Worm (Caenorhabditis elegans) whole organism, early embryonic: ENCODE data around the gene srab-8.

Source experiments
- B0310.2 ChIP-seq: sonication (generic microtip); optimal IDR thresholded peaks from 2 replicates; lab custom pipeline; 2016; ENCODE audit warnings: mild to moderate bottlenecking, missing genetic modification characterization, missing compliant biosample characterization
- F13C5.2 ChIP-seq: sonication (generic microtip); optimal IDR thresholded peaks from 2 replicates; lab custom pipeline; 2017; ENCODE audit warnings: mild to moderate bottlenecking, missing genetic modification characterization, inconsistent platforms, missing compliant biosample characterization
- aly-1 ChIP-seq: sonication (generic microtip); optimal IDR thresholded peaks from 2 replicates; lab custom pipeline; 2016; ENCODE audit warnings: missing genetic modification characterization, missing compliant biosample characterization
- ama-1 ChIP-seq: fragments of 150-350 bp; optimal IDR thresholded peaks from 2 replicates; lab custom pipeline; 2014
- ceh-13 ChIP-seq: fragments of 200-800 bp; sonication (Bioruptor generic); optimal IDR thresholded peaks from 2 replicates; lab custom pipeline; 2018; ENCODE audit warnings: mild to moderate bottlenecking, missing genetic modification characterization, missing compliant biosample characterization
- ceh-36 ChIP-seq: sonication (generic microtip); optimal IDR thresholded peaks from 2 replicates; lab custom pipeline; 2016; ENCODE audit warnings: missing genetic modification characterization, inconsistent platforms, missing compliant biosample characterization
- ets-7 ChIP-seq: sonication (generic microtip); optimal IDR thresholded peaks from 2 replicates; lab custom pipeline; 2016; ENCODE audit warnings: missing genotype, missing genetic modification characterization, missing compliant biosample characterization
- flt-1 ChIP-seq: fragments of 200-800 bp; sonication (Bioruptor generic); IDR thresholded peaks from 2 replicates; pipeline ENCODE4 v1.3.6; 2022; ENCODE audit warnings: missing genetic modification characterization, missing compliant biosample characterization
- hmbx-1 ChIP-seq: sonication (generic microtip); optimal IDR thresholded peaks from 2 replicates; lab custom pipeline; 2016; ENCODE audit warnings: mild to moderate bottlenecking, missing genetic modification characterization, missing compliant biosample characterization
- hmg-4 ChIP-seq: fragments of 200-800 bp; sonication (Bioruptor generic); optimal IDR thresholded peaks from 2 replicates; lab custom pipeline; 2018; ENCODE audit warnings: mild to moderate bottlenecking, missing genetic modification characterization, missing compliant biosample characterization
- hnd-1 ChIP-seq: sonication (generic microtip); optimal IDR thresholded peaks from 2 replicates; lab custom pipeline; 2016; ENCODE audit warnings: missing genetic modification characterization, missing compliant biosample characterization
- pes-1 ChIP-seq: fragments of 200-800 bp; sonication (Bioruptor generic); IDR thresholded peaks from 2 replicates; pipeline ENCODE4 v1.3.6; 2022; ENCODE audit warnings: missing genetic modification reagents, missing genetic modification characterization, missing compliant biosample characterization
- scrt-1 ChIP-seq: fragments of 200-800 bp; sonication (Bioruptor generic); IDR thresholded peaks from 2 replicates; pipeline ENCODE4 v1.3.6; 2022; ENCODE audit warnings: missing genetic modification characterization, missing compliant biosample characterization
- sea-1 ChIP-seq: fragments of 200-800 bp; sonication (Bioruptor generic); conservative IDR thresholded peaks from 2 replicates; pipeline ENCODE4 v1.3.6; 2022; ENCODE audit warnings: missing genetic modification characterization, missing compliant biosample characterization
- tbx-11 ChIP-seq: fragments of 200-800 bp; sonication (Bioruptor generic); IDR thresholded peaks from 2 replicates; pipeline ENCODE4 v1.3.6; 2022; ENCODE audit warnings: missing genetic modification characterization, missing compliant biosample characterization
- tbx-37 ChIP-seq: fragments of 200-800 bp; sonication (Bioruptor generic); conservative IDR thresholded peaks from 2 replicates; pipeline ENCODE4 v1.3.6; 2022; ENCODE audit warnings: missing genetic modification reagents, missing genetic modification characterization, missing compliant biosample characterization
- tra-4 ChIP-seq: sonication (generic microtip); optimal IDR thresholded peaks from 2 replicates; lab custom pipeline; 2017; ENCODE audit warnings: missing genetic modification characterization, missing compliant biosample characterization

The srab-8 gene

ce11 chrV:3146932-3147331 lies 29.3 kb upstream of the srab-8 start, which contains the start of gene srab-11:
Gene srab-11, minus strand, starts transcription at chrV:3147032.
- TF ChIP-seq ets-7 (tag; lab: Kevin White, UChicago) (no peak), sea-1 (GFP tag; lab: Robert Waterston, UW) (no peak), ama-1 (no peak), B0310.2 (tag; lab: Kevin White, UChicago) (no peak), scrt-1 (GFP tag; lab: Robert Waterston, UW) (no peak), hmg-4 (no peak), hnd-1 (tag; lab: Kevin White, UChicago) (no peak), pes-1 (GFP tag; lab: Robert Waterston, UW) (no peak), ceh-13 (GFP tag; lab: Kevin White, UChicago) (no peak), tra-4 (tag; lab: Kevin White, UChicago) (no peak), tbx-37 (GFP tag; lab: Robert Waterston, UW) (no peak), ceh-36 (no peak), tbx-11 (no peak), F13C5.2 (tag; lab: Kevin White, UChicago) (no peak)

ce11 chrV:3149910-3150428 lies 26.3 kb upstream of the srab-8 start:
- no peak for TF ChIP-seq ama-1
- TF ChIP-seq hmbx-1 (tag; lab: Kevin White, UChicago), result no peak
- TF ChIP-seq ets-7 (tag; lab: Kevin White, UChicago), result no peak
- no peak for TF ChIP-seq flt-1
- TF ChIP-seq tbx-11, result no peak
- no peak for TF ChIP-seq B0310.2 (tag; lab: Kevin White, UChicago)
- TF ChIP-seq pes-1 (GFP tag; lab: Robert Waterston, UW), result no peak
- no peak for TF ChIP-seq scrt-1 (GFP tag; lab: Robert Waterston, UW)
- no peak for TF ChIP-seq ceh-36
- no peak for TF ChIP-seq hmg-4
- no peak for TF ChIP-seq ceh-13 (GFP tag; lab: Kevin White, UChicago)
- TF ChIP-seq tbx-37 (GFP tag; lab: Robert Waterston, UW), result no peak
- no peak for TF ChIP-seq hnd-1 (tag; lab: Kevin White, UChicago)
- no peak for TF ChIP-seq tra-4 (tag; lab: Kevin White, UChicago)
- TF ChIP-seq aly-1 (tag; lab: Kevin White, UChicago), result no peak
- no peak for TF ChIP-seq F13C5.2 (tag; lab: Kevin White, UChicago)
- TF ChIP-seq sea-1 (GFP tag; lab: Robert Waterston, UW), result no peak

DNA sequence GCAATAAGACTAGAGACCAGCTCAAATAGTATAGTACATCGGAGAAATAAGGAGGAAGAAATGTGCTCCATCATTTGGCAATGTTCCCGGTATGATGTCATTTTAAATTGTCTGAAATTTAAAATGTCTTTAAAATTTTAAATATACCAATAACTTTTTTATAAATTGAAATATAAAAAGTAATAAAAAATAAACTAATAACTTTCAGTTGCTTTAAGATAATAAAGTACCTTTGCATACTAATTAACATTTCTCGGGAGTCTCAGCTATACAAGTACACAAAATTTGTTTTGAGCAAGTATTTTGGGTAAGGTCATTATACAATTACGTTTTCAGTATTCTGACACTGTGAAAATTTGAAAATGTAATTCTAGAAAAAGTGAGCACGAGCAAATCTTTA lies 24.4 kb upstream of the srab-8 start, which contains the start of gene srab-6:
srab-6 (minus strand) TSS at position 101 of the 400 bp plus-strand sequence.
- no peak for TF ChIP-seq flt-1
- TF ChIP-seq tbx-37 (GFP tag; lab: Robert Waterston, UW), result no peak
- TF ChIP-seq scrt-1 (GFP tag; lab: Robert Waterston, UW), result no peak
- TF ChIP-seq aly-1 (tag; lab: Kevin White, UChicago), result no peak
- no peak for TF ChIP-seq sea-1 (GFP tag; lab: Robert Waterston, UW)
- TF ChIP-seq tbx-11, result no peak
- no peak for TF ChIP-seq ets-7 (tag; lab: Kevin White, UChicago)

DNA sequence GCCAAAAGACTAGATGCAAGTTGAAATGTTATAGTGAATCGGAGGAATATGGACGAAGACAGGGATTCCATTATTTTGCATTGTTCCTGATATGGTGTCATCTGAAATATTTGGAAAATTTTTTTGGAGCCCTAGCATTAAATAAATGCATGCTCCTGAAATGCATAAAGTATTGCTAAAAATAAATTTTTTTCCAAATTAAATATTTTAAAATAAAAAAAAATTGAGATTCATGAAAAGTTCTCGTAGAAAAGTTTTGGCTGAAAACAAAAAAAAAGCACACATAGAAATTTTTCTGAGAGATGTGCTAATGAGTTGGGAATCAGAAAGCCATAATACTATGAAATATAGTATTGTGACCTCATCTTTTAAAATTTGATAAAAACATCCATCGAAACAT lies 21.2 kb upstream of the srab-8 start, which contains the start of gene srab-7:
srab-7 (minus strand) TSS at position 101 of the 400 bp plus-strand sequence.
- TF ChIP-seq B0310.2 (tag; lab: Kevin White, UChicago) (no peak), flt-1 (no peak), hmg-4 (no peak), tbx-11 (no peak), tbx-37 (GFP tag; lab: Robert Waterston, UW) (no peak), ets-7 (tag; lab: Kevin White, UChicago) (no peak), aly-1 (tag; lab: Kevin White, UChicago) (no peak), hmbx-1 (tag; lab: Kevin White, UChicago) (no peak), tra-4 (tag; lab: Kevin White, UChicago) (no peak), pes-1 (GFP tag; lab: Robert Waterston, UW) (no peak), ceh-13 (GFP tag; lab: Kevin White, UChicago) (no peak), sea-1 (GFP tag; lab: Robert Waterston, UW) (no peak), ceh-36 (no peak), F13C5.2 (tag; lab: Kevin White, UChicago) (no peak), scrt-1 (GFP tag; lab: Robert Waterston, UW) (no peak), ama-1 (no peak), hnd-1 (tag; lab: Kevin White, UChicago) (no peak)

DNA sequence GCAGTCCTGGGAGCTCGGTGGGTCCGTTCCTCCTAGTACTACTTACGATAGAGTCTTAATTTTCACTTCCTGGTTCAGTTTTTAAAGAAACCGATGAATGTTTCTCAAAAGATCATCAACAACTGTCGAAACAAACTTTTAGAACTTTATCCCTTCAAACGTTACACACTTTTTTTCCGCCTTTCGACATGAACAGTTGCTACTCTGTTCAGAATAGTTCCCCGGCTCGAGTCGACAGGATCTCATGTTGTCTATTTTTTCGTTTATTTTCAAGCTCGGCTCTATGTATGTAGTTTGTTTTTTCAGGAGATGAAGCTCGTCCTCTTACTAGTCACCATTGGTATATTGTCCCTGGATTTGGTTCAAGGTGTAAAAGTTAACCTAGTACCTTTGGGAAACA lies 19.5 kb upstream of the srab-8 start, which contains the start of gene exh-1:
exh-1 (plus strand) TSS at position 301 of the 400 bp plus-strand sequence.
- TF ChIP-seq tbx-11 (no peak), scrt-1 (GFP tag; lab: Robert Waterston, UW) (no peak), F13C5.2 (tag; lab: Kevin White, UChicago) (no peak), ets-7 (tag; lab: Kevin White, UChicago) (no peak), ceh-36 (no peak), flt-1 (no peak), B0310.2 (tag; lab: Kevin White, UChicago) (no peak), pes-1 (GFP tag; lab: Robert Waterston, UW) (no peak), tra-4 (tag; lab: Kevin White, UChicago) (no peak), hmbx-1 (tag; lab: Kevin White, UChicago) (no peak)

DNA sequence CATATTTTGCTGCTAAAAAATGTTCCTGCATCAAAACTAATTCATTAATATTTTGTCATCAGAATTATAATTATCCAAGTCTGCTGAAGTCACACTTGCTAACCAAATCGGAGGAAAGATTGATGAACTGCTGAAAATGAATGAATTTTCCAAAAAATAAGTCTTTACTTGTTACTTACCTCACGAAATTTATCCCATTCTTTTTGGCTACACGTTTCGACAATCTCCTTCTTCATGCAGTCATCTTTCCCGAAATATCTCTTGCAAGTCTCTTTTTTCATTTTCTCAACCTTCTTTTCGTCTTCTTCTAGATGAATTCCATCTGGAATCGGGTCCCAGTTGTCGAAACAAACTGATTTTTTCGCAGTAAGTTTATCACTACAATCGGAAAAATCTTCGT lies 17.9 kb upstream of the srab-8 start:
- TF ChIP-seq ets-7 (tag; lab: Kevin White, UChicago), result no peak
- TF ChIP-seq hmbx-1 (tag; lab: Kevin White, UChicago), result no peak
- TF ChIP-seq tra-4 (tag; lab: Kevin White, UChicago), result no peak
- TF ChIP-seq ceh-13 (GFP tag; lab: Kevin White, UChicago), result no peak
- TF ChIP-seq aly-1 (tag; lab: Kevin White, UChicago), result no peak
- no peak for TF ChIP-seq sea-1 (GFP tag; lab: Robert Waterston, UW)
- TF ChIP-seq ama-1, result no peak
- TF ChIP-seq B0310.2 (tag; lab: Kevin White, UChicago), result no peak
- TF ChIP-seq hnd-1 (tag; lab: Kevin White, UChicago), result no peak
- TF ChIP-seq hmg-4, result no peak
- TF ChIP-seq ceh-36, result no peak
- TF ChIP-seq flt-1, result no peak
- no peak for TF ChIP-seq scrt-1 (GFP tag; lab: Robert Waterston, UW)
- no peak for TF ChIP-seq pes-1 (GFP tag; lab: Robert Waterston, UW)
- no peak for TF ChIP-seq tbx-11
- no peak for TF ChIP-seq F13C5.2 (tag; lab: Kevin White, UChicago)
- TF ChIP-seq tbx-37 (GFP tag; lab: Robert Waterston, UW), result no peak
